Worm (Caenorhabditis elegans) whole organism, young adult: ENCODE measurements around the gene F12F6.7.

ENCODE experiments used
- akir-1 ChIP-seq: fragments of 200-800 bp; sonication (Bioruptor generic); optimal IDR thresholded peaks from 2 replicates; lab custom pipeline; 2018; ENCODE audit warnings: mild to moderate bottlenecking, missing genetic modification characterization, moderate library complexity, missing compliant biosample characterization
- ama-1 ChIP-seq, 3 experiments: fragments of 150-350 bp in 1 of 3; sonication (generic microtip) in 2 of 3; optimal IDR thresholded peaks; 2 replicates each; lab custom pipeline; 2014 to 2018; ENCODE audit warnings: missing biosample characterization in 2 of 3, missing genetic modification characterization in 2 of 3, missing genetic modification reagents in 2 of 3
- cebp-1 ChIP-seq, 2 experiments: fragments of 200-800 bp in 1 of 2; sonication (Bioruptor generic) in 1 of 2; sonication (generic microtip) in 1 of 2; IDR thresholded peaks in 1 of 2; optimal IDR thresholded peaks in 1 of 2; 2 replicates each; pipeline versions ENCODE4 v1.3.6 to Lab custom; 2017 to 2022; ENCODE audit warnings: missing compliant biosample characterization in 2 of 2, missing genetic modification characterization in 2 of 2, mild to moderate bottlenecking in 1 of 2, missing genetic modification reagents in 1 of 2, moderate library complexity in 1 of 2
- fkh-3 ChIP-seq: sonication (generic microtip); optimal IDR thresholded peaks from 2 replicates; lab custom pipeline; 2016; ENCODE audit warnings: mild to moderate bottlenecking, missing genetic modification characterization, missing compliant biosample characterization
- lin-35 ChIP-seq, 3 experiments: fragments of 150-350 bp in 2 of 3; sonication (generic microtip) in 1 of 3; optimal IDR thresholded peaks; 2 replicates each; lab custom pipeline; 2014 to 2018; ENCODE audit warnings: missing biosample characterization in 3 of 3, missing genetic modification characterization in 3 of 3, missing genetic modification reagents in 3 of 3
- madf-10 ChIP-seq: sonication (generic microtip); optimal IDR thresholded peaks from 2 replicates; lab custom pipeline; 2016; ENCODE audit warnings: mild to moderate bottlenecking, missing genetic modification characterization, missing compliant biosample characterization
- unc-62 ChIP-seq: fragments of 150-350 bp; optimal IDR thresholded peaks from 2 replicates; lab custom pipeline; 2014; ENCODE audit warnings: missing biosample characterization, missing genetic modification reagents, missing genetic modification characterization

DNA sequence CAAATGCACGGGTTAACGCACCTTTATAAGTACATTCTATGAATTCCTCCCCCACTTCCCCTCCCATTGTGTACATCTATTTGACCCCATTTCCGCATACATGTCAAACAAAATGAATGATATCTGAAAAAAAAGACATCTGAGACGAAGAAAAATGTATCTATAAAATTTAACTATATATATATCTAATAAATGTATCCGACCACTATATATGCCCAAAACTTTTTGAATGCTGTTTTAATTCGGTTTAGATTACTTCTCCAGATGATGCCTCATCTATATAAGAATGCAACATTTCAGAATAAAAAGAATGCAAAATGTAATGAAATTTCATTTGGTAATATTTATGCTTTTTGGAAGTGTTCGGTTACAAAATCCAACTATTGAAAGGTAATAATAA is 16.9 kb upstream of the F12F6.7 start, which contains the start of gene rib-1:
- TF ChIP-seq unc-62 (GFP tag; lab: Kevin White, UChicago) (no peak), lin-35 (GFP tag; optimal IDR thresholded peaks at IDR 0.05; lab: Kevin White, UChicago) (no peak), ama-1 (optimal IDR thresholded peaks at IDR 0.05; lab: Kevin White, UChicago) (no peak), ama-1 (GFP tag; optimal IDR thresholded peaks at IDR 0.05; lab: Kevin White, UChicago) (no peak), akir-1 (GFP tag; lab: Kevin White, UChicago) (no peak), madf-10 (no peak), fkh-3 (tag; lab: Kevin White, UChicago) (no peak), cebp-1 (GFP tag; IDR thresholded peaks at IDR 0.05; lab: Robert Waterston, UW) (no peak), cebp-1 (tag; optimal IDR thresholded peaks at IDR 0.05; lab: Kevin White, UChicago) (no peak)
